Worm (Caenorhabditis elegans): Measurements from ENCODE around the gene ZK285.2.

ZK285.2 gene

DNA sequence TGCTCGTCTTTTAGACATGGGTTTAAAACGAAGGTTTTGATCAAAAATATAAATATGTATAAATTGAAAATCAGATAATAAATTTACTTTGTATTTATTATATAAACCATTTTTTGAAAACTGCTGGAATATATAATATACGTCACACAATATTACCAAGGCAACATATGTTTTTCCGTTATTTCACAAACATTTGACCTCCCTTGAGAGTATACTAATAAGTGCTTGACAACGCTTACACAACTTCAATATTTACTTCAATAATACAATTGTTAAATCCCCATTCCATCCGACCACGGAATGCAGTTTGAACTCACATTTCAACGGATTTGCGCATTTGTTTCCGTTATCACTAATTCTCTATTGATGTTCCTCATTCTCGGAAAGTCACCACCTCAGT is 835 bp downstream of the ZK285.2 start, which contains the start of gene str-198:
Gene str-198, plus strand, starts transcription at position 301 of the 400 bp plus-strand sequence.
- TF ChIP-seq ztf-22 (GFP tag; optimal IDR thresholded peaks at IDR 0.05) (no peak), Y95B8A.8 (GFP tag; IDR thresholded peaks at IDR 0.05) (no peak), hsf-1 (GFP tag; IDR thresholded peaks at IDR 0.05) (no peak), Y79H2A.3 (GFP tag; conservative IDR thresholded peaks at IDR 0.05) (no peak), ceh-27 (GFP tag; optimal IDR thresholded peaks at IDR 0.05) (no peak), nhr-179 (tag; optimal IDR thresholded peaks at IDR 0.05) (no peak)

ce11 chrV:16049177-16049576 is 2.5 kb downstream of the ZK285.2 start, which contains the start of gene best-12:
best-12 (plus strand) TSS chrV:16049477.
- no peak for TF ChIP-seq C17E4.6 (GFP tag; IDR thresholded peaks at IDR 0.05)
- no peak for TF ChIP-seq aptf-3 (GFP tag; IDR thresholded peaks at IDR 0.05)
- no peak for TF ChIP-seq dpl-1 (GFP tag; optimal IDR thresholded peaks at IDR 0.05)
- TF ChIP-seq Y95B8A.8 (GFP tag; IDR thresholded peaks at IDR 0.05), result no peak
- TF ChIP-seq ztf-22 (GFP tag; optimal IDR thresholded peaks at IDR 0.05), result no peak
- no peak for TF ChIP-seq Y56A3A.18 (GFP tag; IDR thresholded peaks at IDR 0.05)
- TF ChIP-seq unc-130 (GFP tag; optimal IDR thresholded peaks at IDR 0.05), result no peak
- no peak for TF ChIP-seq lir-1 (GFP tag; conservative IDR thresholded peaks at IDR 0.05)
- TF ChIP-seq zfh-2 (GFP tag; conservative IDR thresholded peaks at IDR 0.05), result no peak
- no peak for TF ChIP-seq hlh-12 (tag; optimal IDR thresholded peaks at IDR 0.05)

- TF ChIP-seq aptf-3 (GFP tag; IDR thresholded peaks at IDR 0.05), result no peak
- TF ChIP-seq madf-10 (tag; optimal IDR thresholded peaks at IDR 0.05), result no peak
- TF ChIP-seq rpc-1 (optimal IDR thresholded peaks at IDR 0.05), result no peak
- TF ChIP-seq rpc-1 (tag; optimal IDR thresholded peaks at IDR 0.05), result no peak
- no peak for TF ChIP-seq nfyb-1 (GFP tag; IDR thresholded peaks at IDR 0.05)
- no peak for TF ChIP-seq hrde-1 (tag; optimal IDR thresholded peaks at IDR 0.05; ENCODE audit: borderline replicate concordance)
- no peak for TF ChIP-seq dpff-1 (tag; optimal IDR thresholded peaks at IDR 0.05)
- TF ChIP-seq lin-40 (tag; optimal IDR thresholded peaks at IDR 0.05), result no peak
Observed at ce11 chrV:16053373-16053772, 6.7 kb downstream of the ZK285.2 start, which contains the start of gene F14H3.3. F14H3.3 (minus strand) TSS chrV:16053473.

ce11 chrV:16055031-16055430 is 8.4 kb downstream of the ZK285.2 start, which contains the start of gene F14H3.4:
F14H3.4 (minus strand) TSS chrV:16055072.
- TF ChIP-seq efl-1 (GFP tag; optimal IDR thresholded peaks at IDR 0.05) (peak; percentile 62), attf-6 (GFP tag; IDR thresholded peaks at IDR 0.05) (no peak), dpl-1 (GFP tag; optimal IDR thresholded peaks at IDR 0.05) (peak; percentile 5), madf-8 (GFP tag; conservative IDR thresholded peaks at IDR 0.05) (peak; percentile 69), madf-6 (GFP tag; IDR thresholded peaks at IDR 0.05) (peak; percentile 88), xnd-1 (tag; optimal IDR thresholded peaks at IDR 0.05) (peak; percentile 42), hrde-1 (tag; optimal IDR thresholded peaks at IDR 0.05; ENCODE audit: borderline replicate concordance) (no peak)

DNA sequence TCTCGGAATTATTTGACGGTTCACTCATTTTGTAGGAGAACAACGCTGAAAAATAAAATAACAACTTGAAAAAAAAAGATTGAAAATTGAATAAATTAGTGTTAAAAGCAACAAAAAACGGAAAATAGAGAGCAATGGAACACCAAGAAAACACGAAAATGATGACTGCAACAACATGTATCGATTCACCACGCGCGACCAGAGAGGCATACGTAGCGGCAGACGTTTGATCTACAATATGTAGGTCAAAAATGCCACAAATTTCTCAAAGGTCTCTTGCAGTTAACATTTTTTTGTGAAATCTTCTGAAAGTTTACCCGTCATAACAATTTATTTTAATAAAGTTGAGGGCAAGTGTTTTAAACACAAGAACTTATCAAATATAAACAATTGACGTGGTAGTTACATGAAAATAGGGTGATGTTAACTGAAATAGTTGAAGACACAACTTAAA is 10.4 kb downstream of the ZK285.2 start, which contains the start of gene F14H3.5:
Gene F14H3.5, minus strand, starts transcription at position 51 of the 454 bp plus-strand sequence.
- TF ChIP-seq lag-1 (GFP tag; IDR thresholded peaks at IDR 0.05) (no peak), F52B5.7 (tag; optimal IDR thresholded peaks at IDR 0.05) (no peak), mes-4 (tag; optimal IDR thresholded peaks at IDR 0.05) (no peak), K11D2.4 (GFP tag; IDR thresholded peaks at IDR 0.05) (no peak), hsf-1 (GFP tag; IDR thresholded peaks at IDR 0.05) (0 out of 2 replicates have a peak, but pooled peaks have one; percentile 54), egl-44 (GFP tag; IDR thresholded peaks at IDR 0.05) (no peak), athp-1 (tag; optimal IDR thresholded peaks at IDR 0.05) (no peak), ztf-6 (GFP tag; IDR thresholded peaks at IDR 0.05) (no peak), zim-3 (tag; optimal IDR thresholded peaks at IDR 0.05) (no peak), ets-4 (GFP tag; optimal IDR thresholded peaks at IDR 0.05) (no peak), cebp-2 (GFP tag; IDR thresholded peaks at IDR 0.05) (no peak), ceh-100 (GFP tag; IDR thresholded peaks at IDR 0.05) (no peak), bed-2 (GFP tag; IDR thresholded peaks at IDR 0.05) (no peak), dpl-1 (GFP tag; optimal IDR thresholded peaks at IDR 0.05) (peak; percentile 46), tbx-9 (tag; optimal IDR thresholded peaks at IDR 0.05; ENCODE audit: borderline replicate concordance) (no peak), nhr-179 (tag; optimal IDR thresholded peaks at IDR 0.05) (no peak), Y79H2A.3 (GFP tag; conservative IDR thresholded peaks at IDR 0.05) (0 out of 2 replicates have a peak, but pooled peaks have one; percentile 26), ceh-40 (GFP tag; IDR thresholded peaks at IDR 0.05) (no peak), C17E4.6 (GFP tag; IDR thresholded peaks at IDR 0.05) (no peak), F10E7.11 (tag; optimal IDR thresholded peaks at IDR 0.05) (no peak), somi-1 (GFP tag; optimal IDR thresholded peaks at IDR 0.05) (no peak)
